Fruit fly (Drosophila melanogaster): ENCODE data around the gene CG11353.

Gene CG11353

DNA sequence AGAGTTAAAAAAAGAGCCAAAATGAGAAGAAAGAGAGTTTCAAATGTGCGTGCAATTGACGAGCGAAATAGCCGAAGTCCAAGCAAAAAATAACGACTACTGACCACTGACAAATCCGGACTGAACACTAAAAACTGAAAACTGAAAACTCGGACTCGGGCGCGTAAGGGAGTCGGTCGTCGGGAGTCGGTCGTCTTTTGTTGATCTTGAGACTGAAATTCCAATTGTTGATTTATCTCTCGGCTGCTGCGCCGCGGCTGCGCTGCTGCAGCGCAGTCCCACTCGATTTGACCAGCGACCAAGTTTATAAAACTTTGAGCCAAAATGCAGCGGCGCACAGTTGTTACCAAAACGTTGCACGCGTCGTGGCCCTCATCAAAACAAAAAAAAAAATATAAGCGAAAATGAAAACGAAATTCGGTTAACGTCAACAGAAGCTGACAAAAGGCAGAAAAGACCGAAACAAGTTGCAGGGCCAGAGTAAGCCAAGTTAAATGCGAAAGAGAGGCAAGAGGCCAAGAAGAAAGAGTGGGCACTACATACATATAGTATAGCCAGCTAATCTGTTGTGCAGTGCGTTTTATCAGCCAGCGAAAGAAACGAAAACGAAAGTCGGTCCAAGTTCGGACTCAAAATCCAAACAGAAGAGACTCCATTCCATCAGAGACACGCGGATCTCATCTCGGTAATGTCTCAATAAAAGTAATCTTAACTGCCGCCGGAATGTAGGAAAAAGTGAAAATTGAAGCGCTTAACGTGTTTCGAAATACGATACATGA is at the start of gene CG11353:
CG11353 (plus strand) TSS at position 330 of the 779 bp plus-strand sequence.
- TF ChIP-seq Myc (optimal IDR thresholded peaks at IDR 0.05), result no peak
- TF ChIP-seq h (optimal IDR thresholded peaks at IDR 0.05), result no peak
- TF ChIP-seq insv (optimal IDR thresholded peaks at IDR 0.05), result no peak
- no peak for TF ChIP-seq Sin3A (optimal IDR thresholded peaks at IDR 0.05)
- no peak for TF ChIP-seq psq (optimal IDR thresholded peaks at IDR 0.05)
- no peak for TF ChIP-seq ttk (optimal IDR thresholded peaks at IDR 0.05)

DNA sequence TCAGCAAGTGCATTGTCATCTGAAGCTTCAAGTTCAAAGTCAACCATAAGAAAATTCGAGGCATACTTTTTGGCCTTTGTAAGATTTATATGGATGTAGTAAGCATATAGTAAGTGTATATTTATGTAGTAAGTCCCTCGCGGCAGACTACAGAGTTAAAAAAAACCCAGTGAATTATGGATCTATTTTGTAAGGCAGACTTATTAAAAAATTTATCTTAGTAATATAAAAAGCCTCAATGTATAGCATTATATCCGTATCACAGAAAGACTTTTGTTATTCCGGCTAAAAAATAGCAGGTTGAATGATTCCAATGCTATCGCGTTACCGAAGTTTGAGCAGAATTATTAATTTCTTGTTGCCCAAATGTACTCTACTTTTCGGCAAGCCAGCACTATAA is 48.3 kb upstream of the CG11353 start:
- TF ChIP-seq ttk (optimal IDR thresholded peaks at IDR 0.05) (no peak), h (optimal IDR thresholded peaks at IDR 0.05) (no peak), psq (optimal IDR thresholded peaks at IDR 0.05) (no peak), Sin3A (optimal IDR thresholded peaks at IDR 0.05) (no peak), insv (optimal IDR thresholded peaks at IDR 0.05) (no peak)

dm6 chr3L:4489490-4489889 is 43.5 kb upstream of the CG11353 start:
- TF ChIP-seq h (optimal IDR thresholded peaks at IDR 0.05) (no peak), insv (optimal IDR thresholded peaks at IDR 0.05) (no peak), psq (optimal IDR thresholded peaks at IDR 0.05) (no peak), ttk (optimal IDR thresholded peaks at IDR 0.05) (no peak)

DNA sequence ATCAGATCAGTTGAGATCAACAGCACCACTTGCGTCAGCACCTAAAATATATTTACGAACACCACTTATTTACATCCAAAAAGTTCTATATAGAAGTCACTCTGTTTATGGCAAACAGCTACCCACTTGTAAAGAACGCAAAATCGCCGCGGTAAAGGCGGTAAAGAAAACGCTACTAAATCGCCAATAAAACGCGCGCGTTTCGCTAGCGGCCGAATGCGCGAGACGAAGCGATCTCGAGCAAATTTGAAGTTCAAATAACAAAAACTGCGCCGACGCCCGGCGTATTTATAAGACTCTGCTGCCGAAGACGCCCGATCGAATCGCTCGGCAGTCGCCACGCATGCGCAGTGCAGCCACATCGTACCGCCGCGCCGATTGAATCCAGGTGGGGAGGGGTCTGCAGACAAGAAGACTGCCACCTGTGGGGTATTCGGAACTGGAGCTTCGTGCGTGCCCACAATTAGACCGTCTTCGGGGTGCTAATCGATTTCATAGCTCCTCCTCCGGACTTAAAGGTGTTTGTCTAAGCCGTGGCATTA is 42.2 kb upstream of the CG11353 start, which contains the start of gene CG13722:
CG13722 (minus strand) TSS at position 262 of the 542 bp plus-strand sequence.
- TF ChIP-seq h (optimal IDR thresholded peaks at IDR 0.05), result no peak
- TF ChIP-seq psq (optimal IDR thresholded peaks at IDR 0.05), result no peak
- TF ChIP-seq Myc (optimal IDR thresholded peaks at IDR 0.05), result no peak
- no peak for TF ChIP-seq insv (optimal IDR thresholded peaks at IDR 0.05)
- no peak for TF ChIP-seq Sin3A (optimal IDR thresholded peaks at IDR 0.05)
- no peak for TF ChIP-seq ttk (optimal IDR thresholded peaks at IDR 0.05)

DNA sequence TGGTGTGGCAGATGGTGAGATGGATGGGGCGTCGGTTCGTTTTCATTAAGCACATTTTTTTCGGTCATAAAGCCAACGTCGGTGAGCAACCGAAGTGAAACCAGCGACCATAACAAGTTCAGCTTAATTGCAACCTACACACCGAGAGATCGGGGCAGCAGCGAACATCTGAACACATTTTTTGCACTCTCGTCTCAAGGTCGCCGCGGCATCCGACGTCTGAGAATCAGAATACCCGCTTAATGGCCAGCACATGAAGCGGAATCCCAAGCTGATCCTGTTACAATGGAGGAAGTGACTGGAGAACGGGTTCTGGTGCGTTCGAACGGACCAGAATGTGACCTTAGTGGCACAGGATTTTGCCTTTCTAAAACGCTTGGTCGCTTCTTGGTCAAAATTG is 39.4 kb upstream of the CG11353 start:
- TF ChIP-seq Myc (optimal IDR thresholded peaks at IDR 0.05), result no peak
- no peak for TF ChIP-seq ttk (optimal IDR thresholded peaks at IDR 0.05)
- no peak for TF ChIP-seq Sin3A (optimal IDR thresholded peaks at IDR 0.05)
- no peak for TF ChIP-seq psq (optimal IDR thresholded peaks at IDR 0.05)
- TF ChIP-seq insv (optimal IDR thresholded peaks at IDR 0.05), result no peak

DNA sequence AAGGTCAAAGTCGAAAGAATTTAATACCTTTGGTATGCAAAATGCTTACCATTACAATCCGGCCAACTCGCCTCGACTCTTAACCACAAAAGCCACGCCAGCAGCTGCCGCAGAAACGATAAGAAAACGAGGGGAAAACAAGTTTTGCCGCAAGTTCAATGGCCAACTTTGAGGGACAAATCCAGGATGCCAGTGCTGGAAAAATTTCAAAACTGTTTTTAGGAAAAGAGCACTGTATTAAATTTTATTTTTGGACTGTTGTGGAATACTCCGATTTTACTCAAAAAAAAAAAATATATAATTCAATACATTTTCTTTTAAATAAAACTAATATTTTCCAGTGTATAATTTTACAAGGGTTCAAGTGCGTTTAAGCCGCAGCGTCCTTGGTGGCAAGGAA is 38.4 kb upstream of the CG11353 start:
- TF ChIP-seq insv (optimal IDR thresholded peaks at IDR 0.05), result no peak
- TF ChIP-seq h (optimal IDR thresholded peaks at IDR 0.05), result no peak
- no peak for TF ChIP-seq psq (optimal IDR thresholded peaks at IDR 0.05)
- TF ChIP-seq Myc (optimal IDR thresholded peaks at IDR 0.05), result no peak
- no peak for TF ChIP-seq Sin3A (optimal IDR thresholded peaks at IDR 0.05)
- TF ChIP-seq ttk (optimal IDR thresholded peaks at IDR 0.05), result no peak

DNA sequence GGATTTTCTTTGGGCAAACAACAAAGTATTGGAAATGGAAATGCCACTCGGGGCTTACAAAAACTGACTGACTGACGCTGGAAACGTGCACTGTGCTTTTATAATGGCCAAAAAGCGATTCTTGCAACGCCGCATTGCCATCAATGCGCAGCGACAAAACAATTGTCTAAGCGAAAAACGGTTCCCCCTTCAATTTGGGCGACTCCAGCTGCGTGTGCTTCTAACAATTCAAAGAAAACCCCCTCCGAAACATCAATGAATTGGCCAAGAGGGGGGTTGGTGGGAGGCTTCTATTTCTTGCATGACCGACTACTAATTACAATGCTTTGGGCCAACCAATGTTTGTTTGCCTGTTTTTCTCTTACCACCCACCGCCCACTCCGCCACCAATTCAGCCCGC is 35.3 kb upstream of the CG11353 start, which contains the start of gene CG13721:
CG13721 (minus strand) TSS at position 101 of the 400 bp plus-strand sequence.
- TF ChIP-seq ttk (optimal IDR thresholded peaks at IDR 0.05) (no peak), h (optimal IDR thresholded peaks at IDR 0.05) (no peak), insv (optimal IDR thresholded peaks at IDR 0.05) (no peak), psq (optimal IDR thresholded peaks at IDR 0.05) (no peak), Sin3A (optimal IDR thresholded peaks at IDR 0.05) (no peak), Myc (optimal IDR thresholded peaks at IDR 0.05) (no peak)

- TF ChIP-seq Sin3A (optimal IDR thresholded peaks at IDR 0.05), result no peak
- TF ChIP-seq ttk (optimal IDR thresholded peaks at IDR 0.05), result no peak
- no peak for TF ChIP-seq psq (optimal IDR thresholded peaks at IDR 0.05)
- TF ChIP-seq h (optimal IDR thresholded peaks at IDR 0.05), result no peak
- TF ChIP-seq Myc (optimal IDR thresholded peaks at IDR 0.05), result no peak
- no peak for TF ChIP-seq insv (optimal IDR thresholded peaks at IDR 0.05)
Measured at dm6 chr3L:4500400-4500799, 32.6 kb upstream of the CG11353 start, which contains the start of gene CG13720. CG13720 (minus strand) TSS chr3L:4500500.

DNA sequence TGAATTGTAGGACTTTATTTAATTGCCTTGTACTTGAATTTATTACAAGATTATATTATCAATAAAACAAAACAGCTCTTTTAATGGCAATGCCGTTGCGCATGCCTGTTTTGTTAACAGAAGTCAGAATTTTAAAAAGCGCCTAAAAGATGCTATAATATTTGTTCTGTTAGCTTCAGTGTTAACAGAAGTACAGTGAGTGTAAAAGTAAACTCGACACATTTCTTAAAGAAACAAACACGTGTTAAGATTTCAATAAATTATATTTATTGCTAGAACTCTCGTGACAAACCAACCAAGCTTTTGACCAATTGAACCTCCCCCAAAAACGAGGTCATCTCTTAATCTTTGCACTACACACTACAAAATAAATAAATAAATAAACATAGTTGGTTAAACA is 31.6 kb upstream of the CG11353 start:
- TF ChIP-seq h (optimal IDR thresholded peaks at IDR 0.05) (no peak), Myc (optimal IDR thresholded peaks at IDR 0.05) (no peak), ttk (optimal IDR thresholded peaks at IDR 0.05) (no peak), Sin3A (optimal IDR thresholded peaks at IDR 0.05) (no peak), psq (optimal IDR thresholded peaks at IDR 0.05) (no peak), insv (optimal IDR thresholded peaks at IDR 0.05) (no peak)

dm6 chr3L:4507846-4508245 is 25.1 kb upstream of the CG11353 start:
- no peak for TF ChIP-seq psq (optimal IDR thresholded peaks at IDR 0.05)
- TF ChIP-seq h (optimal IDR thresholded peaks at IDR 0.05), result no peak

dm6 chr3L:4508307-4508706 is 24.7 kb upstream of the CG11353 start, which contains the start of gene NT1:
NT1 (minus strand) TSS chr3L:4508433.
- TF ChIP-seq Myc (optimal IDR thresholded peaks at IDR 0.05), result no peak
- TF ChIP-seq ttk (optimal IDR thresholded peaks at IDR 0.05), result no peak
- TF ChIP-seq insv (optimal IDR thresholded peaks at IDR 0.05), result no peak
- TF ChIP-seq psq (optimal IDR thresholded peaks at IDR 0.05), result no peak
- TF ChIP-seq Sin3A (optimal IDR thresholded peaks at IDR 0.05), result no peak
- no peak for TF ChIP-seq h (optimal IDR thresholded peaks at IDR 0.05)

DNA sequence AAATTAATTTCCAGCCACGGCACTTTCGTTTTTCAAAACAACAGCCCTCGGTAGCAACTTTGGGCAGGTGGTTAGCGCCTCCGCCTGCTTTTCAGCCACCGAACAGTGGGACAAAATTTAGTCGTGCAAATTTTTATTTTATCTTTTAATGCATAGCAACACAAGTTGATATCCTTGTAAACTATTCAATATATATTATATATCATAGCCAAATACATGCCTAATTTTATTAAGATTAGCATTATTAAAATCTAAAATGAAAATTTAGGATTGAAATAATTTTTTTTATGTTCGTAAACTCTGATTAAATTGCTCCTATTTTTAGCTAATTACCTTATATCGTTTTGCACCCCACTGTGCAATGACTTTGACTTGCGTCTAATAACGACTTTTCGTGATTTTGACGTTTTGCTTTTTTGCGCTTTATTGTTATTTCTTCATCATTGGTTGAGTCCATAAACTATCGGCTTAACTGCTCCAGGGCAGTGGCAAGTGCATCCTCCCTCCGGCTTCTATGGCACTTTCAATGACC is 24.0 kb upstream of the CG11353 start:
- TF ChIP-seq Myc (optimal IDR thresholded peaks at IDR 0.05) (no peak), h (optimal IDR thresholded peaks at IDR 0.05) (no peak), insv (optimal IDR thresholded peaks at IDR 0.05) (no peak), Sin3A (optimal IDR thresholded peaks at IDR 0.05) (no peak), ttk (optimal IDR thresholded peaks at IDR 0.05) (no peak), psq (optimal IDR thresholded peaks at IDR 0.05) (no peak)
